Worm (Caenorhabditis elegans): ENCODE data around the gene C06B3.6.

Gene C06B3.6

DNA sequence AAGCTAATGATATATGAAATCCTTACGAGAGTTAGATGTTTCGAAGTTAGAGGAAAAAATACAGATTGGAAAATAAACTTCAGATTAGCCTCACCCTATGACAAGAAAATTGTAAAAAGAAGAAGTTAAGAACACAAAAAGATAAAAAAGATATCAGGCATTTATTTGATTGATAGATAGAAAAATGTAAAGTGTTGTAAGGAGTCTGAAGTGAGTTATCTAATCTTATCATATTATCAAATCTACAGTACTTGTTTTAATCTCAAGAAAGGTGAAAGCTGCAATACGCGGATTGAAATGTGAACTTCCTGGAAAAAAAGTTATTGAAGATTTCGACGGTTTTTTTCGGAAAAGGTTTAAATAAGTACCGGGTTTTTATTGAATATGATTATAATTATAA is 26.7 kb upstream of the C06B3.6 start:
- TF ChIP-seq unc-62 (GFP tag; optimal IDR thresholded peaks at IDR 0.05) (no peak), egl-27 (tag; optimal IDR thresholded peaks at IDR 0.05) (no peak), elt-3 (tag; optimal IDR thresholded peaks at IDR 0.05) (peak in 1 of 3 experiments; percentile 42)

DNA sequence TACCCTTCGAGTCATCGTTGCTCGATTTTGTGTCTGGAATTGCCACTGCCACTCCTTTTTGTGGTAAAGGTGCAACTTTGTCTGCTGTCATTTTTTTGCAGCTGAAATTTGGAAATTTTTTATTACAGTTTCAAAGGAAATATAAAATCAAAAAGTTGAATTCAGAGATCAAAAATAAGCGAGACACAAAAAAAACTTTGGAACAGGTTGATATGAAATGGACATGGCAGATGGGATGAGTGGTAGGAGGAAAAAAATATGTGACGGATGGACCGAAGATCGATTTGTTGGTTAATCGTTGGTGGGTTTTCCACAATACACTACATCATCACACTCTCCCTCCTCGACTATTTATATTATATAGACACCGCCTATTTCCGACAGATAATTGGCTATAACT is 25.8 kb upstream of the C06B3.6 start, which contains the start of gene R10D12.1:
R10D12.1 (minus strand) TSS at position 101 of the 400 bp plus-strand sequence.
- no peak for TF ChIP-seq unc-39 (tag; optimal IDR thresholded peaks at IDR 0.05)
- no peak for TF ChIP-seq nhr-12 (tag; optimal IDR thresholded peaks at IDR 0.05)
- TF ChIP-seq elt-1 (tag; optimal IDR thresholded peaks at IDR 0.05), result no peak
- no peak for TF ChIP-seq pha-4 (tag; optimal IDR thresholded peaks at IDR 0.05)
- TF ChIP-seq pqm-1 (tag; optimal IDR thresholded peaks at IDR 0.05), result no peak
- no peak for TF ChIP-seq ceh-16 (tag; optimal IDR thresholded peaks at IDR 0.05)
- TF ChIP-seq ceh-9 (tag; optimal IDR thresholded peaks at IDR 0.05), result no peak

DNA sequence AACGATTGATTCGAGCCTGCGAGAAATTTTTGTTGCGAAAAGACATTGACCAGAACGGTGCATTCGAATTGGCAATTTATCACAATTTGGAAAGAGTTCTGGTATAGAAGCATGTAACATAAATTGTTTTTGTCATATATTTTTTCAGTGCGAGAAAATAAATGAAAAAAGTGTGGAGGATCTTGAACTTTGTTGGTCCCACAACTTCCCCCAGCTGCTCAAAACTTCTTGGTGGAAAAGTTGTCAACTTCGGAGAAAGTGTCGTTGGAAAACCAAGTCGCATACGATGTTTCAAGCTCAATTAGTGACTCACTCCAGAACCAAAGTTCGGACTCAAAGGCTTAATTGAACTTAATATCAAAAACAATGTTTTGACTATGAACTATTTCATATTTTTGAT is 23.2 kb upstream of the C06B3.6 start:
- TF ChIP-seq nhr-237 (tag; optimal IDR thresholded peaks at IDR 0.05) (no peak), snpc-4 (tag; optimal IDR thresholded peaks at IDR 0.05) (no peak), fos-1 (tag; optimal IDR thresholded peaks at IDR 0.05) (no peak), ceh-28 (tag; optimal IDR thresholded peaks at IDR 0.05) (no peak), fkh-2 (tag; optimal IDR thresholded peaks at IDR 0.05) (no peak), aly-2 (tag; optimal IDR thresholded peaks at IDR 0.05) (no peak), ceh-9 (tag; optimal IDR thresholded peaks at IDR 0.05) (no peak), nhr-67 (tag; optimal IDR thresholded peaks at IDR 0.05) (no peak), ZK546.5 (tag; optimal IDR thresholded peaks at IDR 0.05) (no peak), eor-1 (tag; optimal IDR thresholded peaks at IDR 0.05) (no peak), ztf-11 (tag; optimal IDR thresholded peaks at IDR 0.05) (no peak), elt-2 (tag; optimal IDR thresholded peaks at IDR 0.05) (no peak), jun-1 (tag; optimal IDR thresholded peaks at IDR 0.05) (no peak), ceh-16 (tag; optimal IDR thresholded peaks at IDR 0.05) (no peak)

DNA sequence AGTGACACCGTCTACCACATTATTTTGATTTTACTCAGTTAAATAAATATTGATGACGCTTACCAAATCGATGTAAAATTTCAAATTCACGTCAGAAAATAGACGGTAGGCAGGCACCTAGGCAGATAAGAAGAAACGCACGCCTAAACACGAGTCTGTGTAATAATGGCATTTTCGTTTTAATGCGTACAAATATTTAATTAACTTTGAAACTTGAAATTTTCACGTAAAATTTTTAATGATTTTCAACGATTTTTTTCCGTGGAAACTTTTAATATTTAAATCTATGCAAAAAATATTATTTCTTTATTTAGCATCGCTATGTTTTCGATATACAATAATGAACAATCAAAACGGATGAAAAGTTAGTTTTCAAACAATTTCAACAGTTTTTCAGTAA is 22.5 kb upstream of the C06B3.6 start, which contains the start of gene C06B3.16:
C06B3.16 (plus strand) TSS at position 301 of the 400 bp plus-strand sequence.
- no peak for TF ChIP-seq unc-62 (GFP tag; optimal IDR thresholded peaks at IDR 0.05)
- no peak for TF ChIP-seq pha-4 (tag; optimal IDR thresholded peaks at IDR 0.05)
- TF ChIP-seq eor-1 (tag; optimal IDR thresholded peaks at IDR 0.05), result no peak
- TF ChIP-seq nhr-23 (tag; optimal IDR thresholded peaks at IDR 0.05), result no peak
- TF ChIP-seq ama-1 (optimal IDR thresholded peaks at IDR 0.05), result no peak
- TF ChIP-seq fkh-2 (tag; optimal IDR thresholded peaks at IDR 0.05), result no peak
- TF ChIP-seq aly-2 (tag; optimal IDR thresholded peaks at IDR 0.05), result no peak
- TF ChIP-seq nhr-12 (tag; optimal IDR thresholded peaks at IDR 0.05), result no peak
- TF ChIP-seq nhr-67 (tag; optimal IDR thresholded peaks at IDR 0.05), result no peak
- TF ChIP-seq mml-1 (tag; optimal IDR thresholded peaks at IDR 0.05), result no peak
- no peak for TF ChIP-seq nhr-11 (tag; optimal IDR thresholded peaks at IDR 0.05)
- TF ChIP-seq ceh-82 (tag; optimal IDR thresholded peaks at IDR 0.05), result no peak

DNA sequence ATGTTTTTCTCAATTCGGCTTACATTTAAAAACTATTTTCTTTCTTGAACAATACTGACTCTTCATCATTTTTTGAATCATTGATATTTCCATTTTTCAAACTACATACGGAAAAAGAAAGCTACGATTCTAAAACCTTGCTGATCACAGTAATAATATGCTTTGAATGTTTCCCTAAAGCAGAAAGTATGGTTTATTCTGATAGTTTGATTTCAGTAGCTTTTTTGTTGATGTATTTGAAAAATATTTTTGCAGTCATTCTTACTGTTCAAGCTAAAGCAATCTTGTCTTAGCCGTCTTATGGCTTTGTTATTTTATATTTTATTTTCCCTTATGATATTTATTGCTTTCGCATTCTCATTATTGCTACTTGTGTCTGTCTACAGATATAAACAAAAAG is 20.7 kb upstream of the C06B3.6 start, which contains the start of gene srxa-13:
srxa-13 (plus strand) TSS at position 301 of the 400 bp plus-strand sequence.
- TF ChIP-seq ZK546.5 (tag; optimal IDR thresholded peaks at IDR 0.05), result no peak
- TF ChIP-seq nhr-28 (tag; optimal IDR thresholded peaks at IDR 0.05), result no peak
- no peak for TF ChIP-seq ceh-82 (tag; optimal IDR thresholded peaks at IDR 0.05)
- no peak for TF ChIP-seq lin-39 (tag; optimal IDR thresholded peaks at IDR 0.05)
- TF ChIP-seq snpc-4 (tag; optimal IDR thresholded peaks at IDR 0.05), result no peak
- no peak for TF ChIP-seq jun-1 (tag; optimal IDR thresholded peaks at IDR 0.05)
- no peak for TF ChIP-seq lsy-12 (tag; optimal IDR thresholded peaks at IDR 0.05)
- TF ChIP-seq nhr-43 (tag; optimal IDR thresholded peaks at IDR 0.05; ENCODE audit: poor library complexity, severe bottlenecking), result no peak
- TF ChIP-seq elt-2 (tag; optimal IDR thresholded peaks at IDR 0.05), result no peak
- TF ChIP-seq fkh-10 (GFP tag; optimal IDR thresholded peaks at IDR 0.05), result no peak
- no peak for TF ChIP-seq nhr-11 (tag; optimal IDR thresholded peaks at IDR 0.05)
- no peak for TF ChIP-seq pha-4 (tag; optimal IDR thresholded peaks at IDR 0.05)
- no peak for TF ChIP-seq nhr-12 (tag; optimal IDR thresholded peaks at IDR 0.05)
- TF ChIP-seq skn-1 (tag; optimal IDR thresholded peaks at IDR 0.05), result no peak
- TF ChIP-seq tbx-2 (tag; optimal IDR thresholded peaks at IDR 0.05), result no peak
- TF ChIP-seq egl-27 (tag; optimal IDR thresholded peaks at IDR 0.05), result no peak
- no peak for TF ChIP-seq lin-15B (tag; optimal IDR thresholded peaks at IDR 0.05)
- no peak for TF ChIP-seq hmg-11 (tag; optimal IDR thresholded peaks at IDR 0.05)
